Fruit fly (Drosophila melanogaster) whole organism, embryonic: Measurements from ENCODE around the gene CG10761.

Source experiments
- BtbVII ChIP-seq: fragments of 200-800 bp; sonication (Bioruptor generic); optimal IDR thresholded peaks from 3 replicates; lab custom pipeline; 2017; ENCODE audit warnings: missing biosample characterization, mild to moderate bottlenecking, missing genetic modification characterization
- CG10462 ChIP-seq: fragments of 200-800 bp; sonication (Bioruptor generic); optimal IDR thresholded peaks from 2 replicates; lab custom pipeline; 2016; ENCODE audit warnings: missing biosample characterization, missing genetic modification characterization
- CG12155 ChIP-seq: fragments of 200-800 bp; sonication (Bioruptor generic); optimal IDR thresholded peaks from 3 replicates; lab custom pipeline; 2016; ENCODE audit warnings: missing biosample characterization, missing genetic modification characterization
- CG12299 ChIP-seq: fragments of 200-800 bp; sonication (Bioruptor generic); optimal IDR thresholded peaks from 2 replicates; lab custom pipeline; 2018; ENCODE audit warnings: missing biosample characterization, mild to moderate bottlenecking, missing genetic modification characterization
- CG15479 ChIP-seq: fragments of 200-800 bp; sonication (Bioruptor generic); optimal IDR thresholded peaks from 3 replicates; lab custom pipeline; 2019; ENCODE audit warnings: missing biosample characterization, mild to moderate bottlenecking, missing genetic modification characterization, moderate library complexity
- CG2116 ChIP-seq: fragments of 200-800 bp; sonication (Bioruptor generic); optimal IDR thresholded peaks from 3 replicates; lab custom pipeline; 2018; ENCODE audit warnings: missing biosample characterization, mild to moderate bottlenecking, missing genetic modification characterization
- CG2202 ChIP-seq: fragments of 200-800 bp; sonication (Bioruptor generic); optimal IDR thresholded peaks from 2 replicates; lab custom pipeline; 2018; ENCODE audit warnings: missing biosample characterization, mild to moderate bottlenecking, missing genetic modification characterization
- CG33213 ChIP-seq: fragments of 200-800 bp; sonication (Bioruptor generic); optimal IDR thresholded peaks from 3 replicates; lab custom pipeline; 2016; ENCODE audit warnings: missing biosample characterization, missing genetic modification characterization
- CG3726 ChIP-seq: fragments of 200-800 bp; sonication (Bioruptor generic); IDR thresholded peaks from 3 replicates; pipeline ENCODE4, ENCODE4 v1.3.6; 2022; ENCODE audit warnings: missing biosample characterization, missing genetic modification characterization
- CG4617 ChIP-seq: fragments of 200-800 bp; sonication (Bioruptor generic); optimal IDR thresholded peaks from 3 replicates; lab custom pipeline; 2016; ENCODE audit warnings: missing biosample characterization, missing genetic modification characterization, borderline replicate concordance
- CG4854 ChIP-seq: fragments of 200-800 bp; sonication (Bioruptor generic); optimal IDR thresholded peaks from 2 replicates; lab custom pipeline; 2016; ENCODE audit warnings: missing biosample characterization, missing genetic modification characterization, inconsistent platforms
- CG5180 ChIP-seq: fragments of 200-800 bp; sonication (Bioruptor generic); optimal IDR thresholded peaks from 3 replicates; lab custom pipeline; 2017; ENCODE audit warnings: missing biosample characterization, missing genetic modification characterization, mild to moderate bottlenecking, moderate library complexity, missing genetic modification reagents
- CG7271 ChIP-seq: fragments of 200-800 bp; sonication (Bioruptor generic); optimal IDR thresholded peaks from 2 replicates; lab custom pipeline; 2018; ENCODE audit warnings: missing biosample characterization, mild to moderate bottlenecking, missing genetic modification characterization, moderate library complexity
- CG7963 ChIP-seq: fragments of 200-800 bp; sonication (Bioruptor generic); IDR thresholded peaks from 3 replicates; pipeline ENCODE4 v1.3.6; 2022; ENCODE audit warnings: missing biosample characterization, missing genetic modification characterization; ENCODE audit not compliant: partially characterized antibody
- CG8281 ChIP-seq: fragments of 200-800 bp; sonication (Bioruptor generic); optimal IDR thresholded peaks from 2 replicates; lab custom pipeline; 2018; ENCODE audit warnings: missing biosample characterization, mild to moderate bottlenecking, missing genetic modification characterization, moderate library complexity
- CG8478 ChIP-seq: fragments of >200 bp; optimal IDR thresholded peaks from 2 replicates; lab custom pipeline; 2018
- CG9215 ChIP-seq: fragments of 200-800 bp; sonication (Bioruptor generic); IDR thresholded peaks from 2 replicates; pipeline ENCODE4 v1.3.6; 2022; ENCODE audit warnings: missing biosample characterization, missing genetic modification characterization
- CHES-1-like ChIP-seq: fragments of 200-800 bp; sonication (Bioruptor generic); optimal IDR thresholded peaks from 2 replicates; lab custom pipeline; 2016; ENCODE audit warnings: missing biosample characterization, missing genetic modification characterization
- CTCF ChIP-seq: fragments of 200-800 bp; sonication (Bioruptor generic); optimal IDR thresholded peaks from 2 replicates; lab custom pipeline; 2017; ENCODE audit warnings: missing biosample characterization, mild to moderate bottlenecking, missing genetic modification characterization, moderate library complexity
- D19A ChIP-seq: fragments of 200-800 bp; optimal IDR thresholded peaks from 3 replicates; lab custom pipeline; 2019; ENCODE audit warnings: missing biosample characterization, mild to moderate bottlenecking, missing genetic modification characterization, moderate library complexity
- Deaf1 ChIP-seq: fragments of 200-800 bp; optimal IDR thresholded peaks from 3 replicates; lab custom pipeline; 2019; ENCODE audit warnings: missing biosample characterization, mild to moderate bottlenecking, missing genetic modification characterization, moderate library complexity
- Doc2 ChIP-seq: fragments of 200-800 bp; sonication (Bioruptor generic); IDR thresholded peaks from 2 replicates; pipeline ENCODE4 v1.3.6; 2022; ENCODE audit warnings: missing biosample characterization, missing genetic modification characterization
- Elba2 ChIP-seq: fragments of 200-800 bp; sonication (Bioruptor generic); optimal IDR thresholded peaks from 3 replicates; lab custom pipeline; 2016; ENCODE audit warnings: missing biosample characterization, missing genetic modification characterization
- Fer1 ChIP-seq: fragments of 200-800 bp; sonication (Bioruptor generic); optimal IDR thresholded peaks from 2 replicates; lab custom pipeline; 2017; ENCODE audit warnings: missing biosample characterization, mild to moderate bottlenecking, missing genetic modification characterization
- Gsc ChIP-seq: fragments of 200-800 bp; sonication (Bioruptor generic); IDR thresholded peaks from 2 replicates; pipeline ENCODE4 v1.3.6; 2022; ENCODE audit warnings: missing biosample characterization, missing genetic modification characterization
- Jarid2 ChIP-seq: fragments of 200-800 bp; sonication (Bioruptor generic); optimal IDR thresholded peaks from 3 replicates; lab custom pipeline; 2017; ENCODE audit warnings: mild to moderate bottlenecking, missing biosample characterization, missing genetic modification reagents, missing genetic modification characterization
- MESR4 ChIP-seq: fragments of 200-800 bp; sonication (Bioruptor generic); optimal IDR thresholded peaks from 2 replicates; lab custom pipeline; 2018; ENCODE audit warnings: missing biosample characterization, mild to moderate bottlenecking, missing genetic modification characterization, moderate library complexity
- MTF-1 ChIP-seq: fragments of 200-800 bp; sonication (Bioruptor generic); optimal IDR thresholded peaks from 2 replicates; lab custom pipeline; 2018; ENCODE audit warnings: missing biosample characterization, mild to moderate bottlenecking, missing genetic modification characterization, borderline replicate concordance
- Mrtf ChIP-seq: fragments of 200-800 bp; sonication (Bioruptor generic); IDR thresholded peaks from 3 replicates; pipeline ENCODE4 v1.3.6; 2022; ENCODE audit warnings: missing biosample characterization, missing genetic modification characterization
- Side ChIP-seq: fragments of 200-800 bp; sonication (Bioruptor generic); optimal IDR thresholded peaks from 2 replicates; lab custom pipeline; 2016; ENCODE audit warnings: missing biosample characterization, missing genetic modification characterization
- abd-A ChIP-seq: fragments of 200-800 bp; sonication (Bioruptor generic); optimal IDR thresholded peaks from 3 replicates; lab custom pipeline; 2019; ENCODE audit warnings: missing biosample characterization, mild to moderate bottlenecking, missing genetic modification characterization, moderate library complexity
- ac ChIP-seq: fragments of 200-800 bp; sonication (Bioruptor generic); optimal IDR thresholded peaks from 3 replicates; lab custom pipeline; 2017; ENCODE audit warnings: missing biosample characterization, mild to moderate bottlenecking, missing genetic modification characterization
- amos ChIP-seq: fragments of 200-800 bp; sonication (Bioruptor generic); IDR thresholded peaks from 2 replicates; pipeline ENCODE4 v1.3.6; 2022; ENCODE audit warnings: missing biosample characterization, missing genetic modification characterization; ENCODE audit not compliant: partially characterized antibody
- aop ChIP-seq: fragments of 200-800 bp; sonication (Bioruptor generic); IDR thresholded peaks from 2 replicates; pipeline ENCODE4 v1.3.6; 2022; ENCODE audit warnings: missing biosample characterization, missing genetic modification characterization
- bab2 ChIP-seq: fragments of 200-800 bp; sonication (Bioruptor generic); optimal IDR thresholded peaks from 2 replicates; lab custom pipeline; 2016; ENCODE audit warnings: missing biosample characterization, missing genetic modification characterization
- bowl ChIP-seq: fragments of 200-800 bp; sonication (Bioruptor generic); IDR thresholded peaks from 2 replicates; pipeline ENCODE4 v1.3.6; 2022; ENCODE audit warnings: missing biosample characterization, missing genetic modification characterization
- dmrt11E ChIP-seq: fragments of 200-800 bp; sonication (Bioruptor generic); optimal IDR thresholded peaks from 3 replicates; lab custom pipeline; 2018; ENCODE audit warnings: missing biosample characterization, mild to moderate bottlenecking, missing genetic modification characterization, moderate library complexity
- jigr1 ChIP-seq: fragments of 200-800 bp; sonication (Bioruptor generic); IDR thresholded peaks from 3 replicates; pipeline ENCODE4 v1.3.6; 2022; ENCODE audit warnings: missing biosample characterization, missing genetic modification characterization
- kah ChIP-seq: fragments of 200-800 bp; sonication (Bioruptor generic); optimal IDR thresholded peaks from 2 replicates; lab custom pipeline; 2018; ENCODE audit warnings: missing biosample characterization, mild to moderate bottlenecking, missing genetic modification characterization
- klu ChIP-seq: fragments of 200-800 bp; sonication (Bioruptor generic); IDR thresholded peaks from 2 replicates; pipeline ENCODE4 v1.3.6; 2022; ENCODE audit warnings: missing biosample characterization, missing genetic modification characterization
- lilli ChIP-seq: fragments of 200-800 bp; sonication (Bioruptor generic); optimal IDR thresholded peaks from 3 replicates; lab custom pipeline; 2016; ENCODE audit warnings: missing biosample characterization, missing genetic modification characterization
- nom ChIP-seq: fragments of 200-800 bp; sonication (Bioruptor generic); optimal IDR thresholded peaks from 2 replicates; lab custom pipeline; 2017; ENCODE audit warnings: missing biosample characterization, missing genetic modification characterization, mild to moderate bottlenecking, moderate library complexity, missing genetic modification reagents
- pfk ChIP-seq: fragments of 200-800 bp; sonication (Bioruptor generic); optimal IDR thresholded peaks from 2 replicates; lab custom pipeline; 2018; ENCODE audit warnings: missing biosample characterization, mild to moderate bottlenecking, missing genetic modification characterization, moderate library complexity
- scrt ChIP-seq: fragments of 200-800 bp; sonication (Bioruptor generic); optimal IDR thresholded peaks from 2 replicates; lab custom pipeline; 2018; ENCODE audit warnings: missing biosample characterization, mild to moderate bottlenecking, missing genetic modification characterization, moderate library complexity
- seq ChIP-seq: fragments of 200-800 bp; sonication (Bioruptor generic); IDR thresholded peaks from 2 replicates; pipeline ENCODE4 v1.3.6; 2022; ENCODE audit warnings: missing biosample characterization, missing genetic modification characterization
- so ChIP-seq: fragments of 200-800 bp; sonication (Bioruptor generic); IDR thresholded peaks from 3 replicates; pipeline ENCODE4 v1.3.6; 2022; ENCODE audit warnings: missing biosample characterization, missing genetic modification characterization
- sug ChIP-seq: fragments of 200-800 bp; optimal IDR thresholded peaks from 2 replicates; lab custom pipeline; 2019; ENCODE audit warnings: missing biosample characterization, mild to moderate bottlenecking, missing genetic modification characterization, moderate library complexity
- trh ChIP-seq: fragments of 200-800 bp; sonication (Bioruptor generic); optimal IDR thresholded peaks from 2 replicates; lab custom pipeline; 2016; ENCODE audit warnings: missing biosample characterization, missing genetic modification characterization
- wdn ChIP-seq: fragments of 200-800 bp; sonication (Bioruptor generic); IDR thresholded peaks from 2 replicates; pipeline ENCODE4 v1.3.6; 2022; ENCODE audit warnings: missing biosample characterization, missing genetic modification characterization
- z ChIP-seq: fragments of 200-800 bp; sonication (Bioruptor generic); IDR thresholded peaks from 3 replicates; pipeline ENCODE4 v1.3.6; 2022; ENCODE audit warnings: missing biosample characterization, missing genetic modification characterization

Gene CG10761

DNA sequence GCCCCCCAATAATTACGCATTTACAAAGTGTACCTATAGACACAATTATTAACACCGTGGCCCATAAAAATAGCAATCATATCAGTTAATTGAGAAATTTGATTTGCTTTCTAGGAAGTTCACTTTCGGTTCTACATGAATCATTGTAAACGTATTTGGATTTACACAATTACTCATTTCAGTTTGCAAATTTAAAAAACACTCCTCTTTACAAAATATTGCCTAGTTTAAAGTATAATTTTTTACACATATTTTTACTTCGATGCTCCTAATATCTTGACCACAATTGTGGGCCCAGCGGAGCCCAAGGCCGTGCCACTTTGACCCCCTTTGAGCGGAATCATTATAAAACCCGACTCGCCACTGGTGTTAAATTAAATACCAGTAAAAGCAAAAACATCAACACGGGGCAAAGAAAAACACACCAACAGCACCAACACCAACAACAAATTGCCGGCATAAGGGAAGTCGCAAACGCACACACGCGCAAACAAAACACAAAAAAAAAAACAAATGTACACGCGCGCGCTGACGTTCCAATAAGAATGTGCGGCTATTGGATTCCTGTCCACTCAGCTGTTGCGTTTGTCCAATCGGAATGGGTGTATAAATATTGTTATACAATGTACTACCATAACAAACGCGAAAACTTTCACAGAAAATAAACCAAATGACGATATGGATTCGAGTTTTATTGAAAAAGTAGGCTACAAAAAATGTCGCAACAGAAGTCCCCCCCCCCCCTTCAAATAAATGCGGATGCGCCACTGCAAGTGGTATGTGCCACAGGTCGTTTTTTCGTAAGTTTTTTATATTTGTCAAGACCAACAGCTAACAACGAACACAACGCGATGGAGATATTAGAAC lies 47.9 kb downstream of the CG10761 start (continued):
- peak; percentile 30; the same call in 1 of the 2 replicates for TF ChIP-seq CG9215 (GFP tag; lab: Robert Waterston, UW)
- TF ChIP-seq nom (GFP tag; lab: Kevin White, UChicago) = no peak
- peak; percentile 18 for TF ChIP-seq Side
- no peak for TF ChIP-seq CG2202 (tag; lab: Kevin White, UChicago)
- no peak for TF ChIP-seq MESR4
- TF ChIP-seq CG12299 (tag; lab: Kevin White, UChicago) = peak; percentile 25
- TF ChIP-seq z = no peak
- TF ChIP-seq Mrtf (GFP tag; lab: Robert Waterston, UW) = no peak
- no peak for TF ChIP-seq jigr1
- TF ChIP-seq CG15479 = no peak
- no peak for TF ChIP-seq dmrt11E (tag; lab: Kevin White, UChicago)
- TF ChIP-seq scrt (GFP tag; lab: Kevin White, UChicago) = peak; percentile 11
- no peak for TF ChIP-seq klu (GFP tag; lab: Robert Waterston, UW)
- TF ChIP-seq CG10462 = no peak
- no peak for TF ChIP-seq CG7963
- 0 out of 3 replicates have a peak, but pooled peaks have one; percentile 59 for TF ChIP-seq CG3726 (GFP tag; lab: Robert Waterston, UW)
- TF ChIP-seq CG4854 (GFP tag; lab: Kevin White, UChicago) = peak; percentile 15
- TF ChIP-seq Jarid2 (GFP tag; lab: Kevin White, UChicago) = peak; percentile 25
- TF ChIP-seq abd-A (tag; lab: Kevin White, UChicago) = no peak
- peak; percentile 46 for TF ChIP-seq lilli (GFP tag; lab: Kevin White, UChicago)
- peak; percentile 41 for TF ChIP-seq CG12155 (GFP tag; lab: Kevin White, UChicago)
- no peak for TF ChIP-seq CG8281
- TF ChIP-seq CG33213 (GFP tag; lab: Kevin White, UChicago) = no peak
- peak; percentile 35 for TF ChIP-seq CG5180 (GFP tag; lab: Kevin White, UChicago)
- no peak for TF ChIP-seq CG8478
- no peak for TF ChIP-seq CG7271 (tag; lab: Kevin White, UChicago)
- no peak for TF ChIP-seq Gsc (GFP tag; lab: Robert Waterston, UW)
- no peak for TF ChIP-seq ac (GFP tag; lab: Kevin White, UChicago)
- TF ChIP-seq amos (GFP tag; lab: Robert Waterston, UW) = no peak
- peak; percentile 59 for TF ChIP-seq CG2116 (GFP tag; lab: Kevin White, UChicago)
- no peak for TF ChIP-seq CTCF (GFP tag; lab: Kevin White, UChicago)
- no peak for TF ChIP-seq aop (GFP tag; lab: Robert Waterston, UW)
- peak; percentile 51; the same call in 1 of the 2 replicates for TF ChIP-seq seq
- TF ChIP-seq kah = peak; percentile 9
- TF ChIP-seq bowl = no peak
- TF ChIP-seq D19A = peak; percentile 47
- TF ChIP-seq trh (GFP tag; lab: Kevin White, UChicago) = no peak
- TF ChIP-seq sug (tag; lab: Kevin White, UChicago) = peak; percentile 75
- TF ChIP-seq so = peak; percentile 75
- peak; percentile 37 for TF ChIP-seq Deaf1 (tag; lab: Kevin White, UChicago)
- no peak for TF ChIP-seq Doc2 (GFP tag; lab: Robert Waterston, UW)
- TF ChIP-seq MTF-1 (GFP tag; lab: Kevin White, UChicago) = no peak
- peak; percentile 39 for TF ChIP-seq bab2
- TF ChIP-seq Fer1 = peak; percentile 81
- no peak for TF ChIP-seq wdn (GFP tag; lab: Robert Waterston, UW)
- no peak for TF ChIP-seq pfk (GFP tag; lab: Kevin White, UChicago)
- peak; percentile 80 for TF ChIP-seq Elba2 (GFP tag; lab: Kevin White, UChicago)
- no peak for TF ChIP-seq CG4617 (GFP tag; lab: Kevin White, UChicago)
- peak; percentile 79 for TF ChIP-seq BtbVII (GFP tag; lab: Kevin White, UChicago)
- TF ChIP-seq CHES-1-like (GFP tag; lab: Kevin White, UChicago) = peak; percentile 31
